Fruit fly (Drosophila melanogaster) whole organism, embryonic: ENCODE data around the gene Pfdn2.

Experiments
- CG11093 ChIP-seq: fragments of 200-800 bp; sonication (Bioruptor generic); IDR thresholded peaks from 3 replicates; pipeline ENCODE4 v1.3.6; 2022; ENCODE audit warnings: missing biosample characterization, missing genetic modification characterization
- CG18011 ChIP-seq: fragments of 200-800 bp; sonication (Bioruptor generic); optimal IDR thresholded peaks from 2 replicates; lab custom pipeline; 2017; ENCODE audit warnings: missing biosample characterization, missing genetic modification characterization, mild to moderate bottlenecking, moderate library complexity, missing genotype
- Mes4 ChIP-seq: fragments of 200-800 bp; sonication (Bioruptor generic); optimal IDR thresholded peaks from 2 replicates; lab custom pipeline; 2016; ENCODE audit warnings: missing biosample characterization, missing genetic modification characterization
- br ChIP-seq: fragments of >200 bp; optimal IDR thresholded peaks from 2 replicates; lab custom pipeline; 2017
- knrl ChIP-seq: fragments of 200-800 bp; sonication (Bioruptor generic); IDR thresholded peaks from 3 replicates; pipeline ENCODE4 v1.3.6; 2022; ENCODE audit warnings: missing biosample characterization, missing genetic modification characterization; ENCODE audit not compliant: partially characterized antibody
- row ChIP-seq: fragments of 200-800 bp; sonication (Bioruptor generic); IDR thresholded peaks from 3 replicates; pipeline ENCODE4 v1.3.6; 2022; ENCODE audit warnings: missing biosample characterization, missing genetic modification characterization
- shn ChIP-seq: fragments of 200-800 bp; sonication (Bioruptor generic); optimal IDR thresholded peaks from 3 replicates; lab custom pipeline; 2016; ENCODE audit warnings: missing biosample characterization, missing genetic modification characterization
- sna ChIP-seq: fragments of 200-800 bp; sonication (Bioruptor generic); IDR thresholded peaks from 2 replicates; pipeline ENCODE4 v1.3.6; 2022; ENCODE audit warnings: missing biosample characterization, missing genetic modification characterization; ENCODE audit not compliant: partially characterized antibody
- unpg ChIP-seq: fragments of 200-800 bp; sonication (Bioruptor generic); optimal IDR thresholded peaks from 3 replicates; lab custom pipeline; 2018; ENCODE audit warnings: missing biosample characterization, mild to moderate bottlenecking, missing genetic modification characterization, moderate library complexity

dm6 chr3L:11123088-11123487 lies 48.9 kb upstream of the Pfdn2 start, which contains the start of the genes Ufd1 and NaPi-III:
- TF ChIP-seq shn (GFP tag; lab: Kevin White, UChicago) (peak; percentile 30), Mes4 (GFP tag; lab: Kevin White, UChicago) (no peak), CG18011 (GFP tag; lab: Kevin White, UChicago) (no peak), unpg (GFP tag; lab: Kevin White, UChicago) (no peak), sna (peak; percentile 73; the same call in 1 of the 2 replicates), br (lab: Kevin White, UChicago) (no peak), row (GFP tag; lab: Robert Waterston, UW) (peak; percentile 45; the same call in 2 of the 3 replicates), CG11093 (GFP tag; lab: Robert Waterston, UW) (no peak), knrl (GFP tag; lab: Robert Waterston, UW) (peak; percentile 83)
